Worm (Caenorhabditis elegans): ENCODE results near the gene tag-164.

DNA sequence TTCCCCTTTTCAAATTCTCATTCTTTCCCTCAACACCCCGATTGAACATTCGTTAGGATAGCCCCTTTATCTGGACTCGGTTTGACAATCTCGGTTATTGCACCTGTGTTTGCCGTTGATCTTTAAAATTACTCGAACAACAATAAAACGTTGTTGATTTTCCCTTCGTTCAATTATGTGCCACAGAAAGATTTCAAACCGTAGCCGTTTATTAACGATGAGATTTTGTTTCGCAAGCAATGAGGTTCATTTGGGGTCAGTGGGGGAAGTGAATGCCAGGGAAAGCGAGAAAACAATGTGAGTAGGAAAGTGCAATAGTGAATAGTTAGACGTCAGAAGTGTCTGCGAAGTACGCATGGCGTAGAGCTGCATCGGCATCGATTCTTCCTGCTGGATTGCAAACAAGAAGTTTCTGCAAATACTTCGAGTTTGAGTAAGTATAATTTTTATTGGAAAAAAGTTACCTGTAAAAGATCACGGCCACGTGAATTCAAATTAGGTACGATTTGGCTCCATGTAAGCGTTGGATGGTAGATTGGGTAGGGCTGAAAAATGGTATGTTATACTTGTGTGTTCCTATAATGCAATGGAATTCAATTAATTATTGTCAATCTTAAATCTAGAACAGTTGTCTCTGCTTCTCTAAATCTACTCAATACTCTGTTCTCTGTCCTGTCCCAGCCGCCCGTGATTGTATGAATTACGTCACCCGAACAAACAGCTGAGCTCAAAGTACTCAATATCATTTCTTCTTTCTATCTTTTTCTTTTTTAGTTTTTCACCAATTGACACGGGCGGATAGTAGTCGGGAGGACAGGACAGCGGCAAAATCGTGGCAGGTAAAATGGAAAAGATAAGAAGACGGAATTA lies 5.4 kb downstream of the tag-164 start, which contains the start of gene kel-3:
- TF ChIP-seq mdl-1 (tag; optimal IDR thresholded peaks at IDR 0.05) (no peak), nhr-12 (tag; optimal IDR thresholded peaks at IDR 0.05) (no peak), egl-27 (tag; optimal IDR thresholded peaks at IDR 0.05) (no peak), nfya-1 (tag; optimal IDR thresholded peaks at IDR 0.05; ENCODE audit: insufficient read depth) (peak; percentile 70), tbx-2 (tag; optimal IDR thresholded peaks at IDR 0.05) (peak; percentile 53), fos-1 (tag; optimal IDR thresholded peaks at IDR 0.05) (peak; percentile 37), nhr-25 (tag; optimal IDR thresholded peaks at IDR 0.05) (peak; percentile 37), nhr-11 (tag; optimal IDR thresholded peaks at IDR 0.05) (peak; percentile 54), egl-5 (tag; optimal IDR thresholded peaks at IDR 0.05) (no peak), ceh-82 (tag; optimal IDR thresholded peaks at IDR 0.05) (peak; percentile 33)

All from whole organism, L3 larva.